Fruit fly (Drosophila melanogaster) whole organism, pupa: ENCODE measurements around the gene CG5910.

Experiments
- CG34367 ChIP-seq: fragments of 200-800 bp; sonication (Bioruptor generic); optimal IDR thresholded peaks from 2 replicates; lab custom pipeline; 2018; ENCODE audit warnings: missing biosample characterization, mild to moderate bottlenecking, missing genetic modification characterization
- CG4496 ChIP-seq: fragments of 200-800 bp; sonication (Bioruptor generic); IDR thresholded peaks from 3 replicates; pipeline ENCODE4 v1.3.6; 2022; ENCODE audit warnings: missing biosample characterization, missing genetic modification characterization
- EcR ChIP-seq: fragments of 200-800 bp; sonication (Bioruptor generic); optimal IDR thresholded peaks from 3 replicates; lab custom pipeline; 2019; ENCODE audit warnings: missing biosample characterization, missing genetic modification characterization, mild to moderate bottlenecking, moderate library complexity, missing genetic modification reagents

dm6 chr3L:20473021-20473799, 31.0 kb downstream of the CG5910 start, which contains the start of the genes CG32428 and CG5969:
- TF ChIP-seq CG4496 (GFP tag; lab: Robert Waterston, UW) (peak; percentile 88), EcR (GFP tag; lab: Kevin White, UChicago) (no peak), CG34367 (tag; lab: Kevin White, UChicago) (peak; percentile 71)
